Worm (Caenorhabditis elegans) whole organism, L3 larva: ENCODE measurements around the gene F44E7.5.

Experiments
- daf-12 ChIP-seq: fragments of 150-350 bp; optimal IDR thresholded peaks from 2 replicates; lab custom pipeline; 2014; ENCODE audit warnings: missing biosample characterization, missing genetic modification reagents, missing genetic modification characterization
- elt-2 ChIP-seq: sonication (generic microtip); optimal IDR thresholded peaks from 2 replicates; lab custom pipeline; 2016; ENCODE audit warnings: missing genetic modification reagents, mild to moderate bottlenecking, missing genetic modification characterization, missing compliant biosample characterization
- elt-3 ChIP-seq, 3 experiments: fragments of 150-350 bp in 1 of 3; sonication (generic microtip) in 2 of 3; optimal IDR thresholded peaks; 2 replicates in 2 of 3; 4 replicates in 1 of 3; lab custom pipeline; 2014 to 2017; ENCODE audit warnings: missing biosample characterization in 3 of 3, missing genetic modification characterization in 3 of 3
- fkh-2 ChIP-seq: fragments of 150-350 bp; optimal IDR thresholded peaks from 2 replicates; lab custom pipeline; 2014; ENCODE audit warnings: missing biosample characterization, missing genetic modification reagents, missing genetic modification characterization
- fos-1 ChIP-seq: fragments of 150-350 bp; optimal IDR thresholded peaks from 2 replicates; lab custom pipeline; 2014; ENCODE audit warnings: missing biosample characterization, missing genetic modification characterization
- mdl-1 ChIP-seq: fragments of 150-350 bp; optimal IDR thresholded peaks from 2 replicates; lab custom pipeline; 2014; ENCODE audit warnings: missing biosample characterization, missing genetic modification characterization
- nhr-11 ChIP-seq: fragments of 150-350 bp; optimal IDR thresholded peaks from 2 replicates; lab custom pipeline; 2014; ENCODE audit warnings: missing biosample characterization, missing genetic modification characterization
- pha-4 ChIP-seq: fragments of 150-350 bp; optimal IDR thresholded peaks from 2 replicates; lab custom pipeline; 2014; ENCODE audit warnings: missing biosample characterization, missing genetic modification reagents, missing genetic modification characterization
- snpc-4 ChIP-seq: fragments of 150-350 bp; optimal IDR thresholded peaks from 2 replicates; lab custom pipeline; 2014; ENCODE audit warnings: missing biosample characterization, missing genetic modification characterization
- unc-39 ChIP-seq: sonication (generic microtip); optimal IDR thresholded peaks from 4 replicates; lab custom pipeline; 2017; ENCODE audit warnings: missing biosample characterization, missing genetic modification characterization
- unc-62 ChIP-seq: fragments of 150-350 bp; sonication (generic microtip); optimal IDR thresholded peaks from 4 replicates; lab custom pipeline; 2014; ENCODE audit warnings: missing biosample characterization, missing genetic modification reagents, missing genetic modification characterization
- ztf-11 ChIP-seq: fragments of 150-350 bp; optimal IDR thresholded peaks from 2 replicates; lab custom pipeline; 2014; ENCODE audit warnings: missing biosample characterization, missing genetic modification characterization

DNA sequence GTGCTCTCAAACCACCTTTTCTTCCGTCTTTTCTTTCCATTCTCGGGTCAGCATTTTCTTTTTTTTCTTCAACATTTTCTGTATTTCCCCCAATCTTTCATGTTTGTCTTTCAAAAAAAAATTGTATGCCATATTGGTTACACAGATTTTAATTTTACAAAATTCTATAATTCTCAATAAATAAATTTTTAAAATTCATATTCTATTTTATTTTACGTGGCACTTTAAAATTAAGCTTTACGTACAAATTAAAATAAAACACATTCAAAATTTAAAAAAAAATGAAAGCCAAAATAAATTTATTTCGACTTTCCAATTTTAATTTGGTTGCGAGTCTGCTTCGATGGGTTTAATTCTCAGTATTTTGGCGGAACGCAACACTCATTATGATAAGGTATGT lies 24.7 kb upstream of the F44E7.5 start, which contains the start of gene ZC250.5:
- TF ChIP-seq fkh-2 (no peak), mdl-1 (tag; lab: Kevin White, UChicago) (no peak), unc-62 (GFP tag; lab: Kevin White, UChicago) (no peak), elt-2 (tag; lab: Kevin White, UChicago) (no peak), daf-12 (tag; lab: Kevin White, UChicago) (no peak), nhr-11 (tag; lab: Kevin White, UChicago) (no peak), ztf-11 (no peak), unc-39 (tag; lab: Kevin White, UChicago) (no peak), elt-3 (tag; optimal IDR thresholded peaks at IDR 0.05; lab: Kevin White, UChicago) (no peak), pha-4 (tag; lab: Kevin White, UChicago) (no peak), snpc-4 (tag; lab: Kevin White, UChicago) (no peak), fos-1 (no peak)
